Fruit fly (Drosophila melanogaster) whole organism, pupa: ENCODE data around the gene CG5160.

Experiments used
- CG10348 ChIP-seq: fragments of 200-800 bp; sonication (Bioruptor generic); IDR thresholded peaks from 2 replicates; pipeline ENCODE4 v1.3.6; 2022; ENCODE audit warnings: missing biosample characterization, missing genetic modification characterization
- CG12605 ChIP-seq: fragments of 200-800 bp; sonication (Bioruptor generic); IDR thresholded peaks from 2 replicates; pipeline ENCODE4 v1.3.6; 2022; ENCODE audit warnings: missing biosample characterization, missing genetic modification characterization
- CG13204 ChIP-seq: fragments of 200-800 bp; sonication (Bioruptor generic); optimal IDR thresholded peaks from 2 replicates; lab custom pipeline; 2018; ENCODE audit warnings: missing biosample characterization, mild to moderate bottlenecking, missing genetic modification characterization, moderate library complexity
- CG14655 ChIP-seq: fragments of 200-800 bp; sonication (Bioruptor generic); optimal IDR thresholded peaks from 3 replicates; lab custom pipeline; 2017; ENCODE audit warnings: mild to moderate bottlenecking, missing biosample characterization, missing genetic modification reagents, missing genetic modification characterization
- CG15710 ChIP-seq: fragments of 200-800 bp; sonication (Bioruptor generic); optimal IDR thresholded peaks from 2 replicates; lab custom pipeline; 2018; ENCODE audit warnings: missing biosample characterization, mild to moderate bottlenecking, missing genetic modification characterization, moderate library complexity
- CG17806 ChIP-seq: fragments of 200-800 bp; sonication (Bioruptor generic); optimal IDR thresholded peaks from 2 replicates; lab custom pipeline; 2018; ENCODE audit warnings: missing biosample characterization, mild to moderate bottlenecking, missing genetic modification characterization, moderate library complexity
- CG32121 ChIP-seq: fragments of 200-800 bp; sonication (Bioruptor generic); IDR thresholded peaks from 2 replicates; pipeline ENCODE4 v1.3.6; 2022; ENCODE audit warnings: missing biosample characterization, missing genetic modification characterization
- CG34367 ChIP-seq: fragments of 200-800 bp; sonication (Bioruptor generic); optimal IDR thresholded peaks from 2 replicates; lab custom pipeline; 2018; ENCODE audit warnings: missing biosample characterization, mild to moderate bottlenecking, missing genetic modification characterization
- CG4496 ChIP-seq: fragments of 200-800 bp; sonication (Bioruptor generic); IDR thresholded peaks from 3 replicates; pipeline ENCODE4 v1.3.6; 2022; ENCODE audit warnings: missing biosample characterization, missing genetic modification characterization
- CG8159 ChIP-seq: fragments of 200-800 bp; sonication (Bioruptor generic); optimal IDR thresholded peaks from 3 replicates; lab custom pipeline; 2018; ENCODE audit warnings: missing biosample characterization, mild to moderate bottlenecking, missing genetic modification characterization, moderate library complexity
- CG8301 ChIP-seq: fragments of 200-800 bp; sonication (Bioruptor generic); optimal IDR thresholded peaks from 2 replicates; lab custom pipeline; 2018; ENCODE audit warnings: missing biosample characterization, mild to moderate bottlenecking, missing genetic modification characterization
- CG9948 ChIP-seq: fragments of 200-800 bp; sonication (Bioruptor generic); optimal IDR thresholded peaks from 2 replicates; lab custom pipeline; 2018; ENCODE audit warnings: missing biosample characterization, mild to moderate bottlenecking, missing genetic modification characterization, moderate library complexity
- D1 ChIP-seq: fragments of 200-800 bp; sonication (Bioruptor generic); optimal IDR thresholded peaks from 2 replicates; lab custom pipeline; 2018; ENCODE audit warnings: missing biosample characterization, mild to moderate bottlenecking, missing genetic modification characterization, moderate library complexity
- EcR ChIP-seq: fragments of 200-800 bp; sonication (Bioruptor generic); optimal IDR thresholded peaks from 3 replicates; lab custom pipeline; 2019; ENCODE audit warnings: missing biosample characterization, missing genetic modification characterization, mild to moderate bottlenecking, moderate library complexity, missing genetic modification reagents
- Ets98B ChIP-seq: fragments of 200-800 bp; sonication (Bioruptor generic); IDR thresholded peaks from 2 replicates; pipeline ENCODE4 v1.3.6; 2022; ENCODE audit warnings: missing biosample characterization, missing genetic modification characterization
- Pif1A ChIP-seq: fragments of 200-800 bp; sonication (Bioruptor generic); optimal IDR thresholded peaks from 3 replicates; lab custom pipeline; 2016; ENCODE audit warnings: missing biosample characterization, missing genetic modification characterization
- Pif1B ChIP-seq: fragments of 200-800 bp; sonication (Bioruptor generic); optimal IDR thresholded peaks from 3 replicates; lab custom pipeline; 2016; ENCODE audit warnings: missing biosample characterization, missing genetic modification characterization
- Snoo ChIP-seq: fragments of 200-800 bp; sonication (Bioruptor generic); optimal IDR thresholded peaks from 3 replicates; lab custom pipeline; 2017; ENCODE audit warnings: missing biosample characterization, mild to moderate bottlenecking, missing genetic modification characterization, inconsistent platforms
- fd96Ca ChIP-seq: fragments of 200-800 bp; sonication (Bioruptor generic); IDR thresholded peaks from 3 replicates; pipeline ENCODE4 v1.3.6; 2022; ENCODE audit warnings: missing biosample characterization, missing genetic modification characterization
- gl ChIP-seq: fragments of 200-800 bp; sonication (Bioruptor generic); optimal IDR thresholded peaks from 2 replicates; lab custom pipeline; 2018; ENCODE audit warnings: missing biosample characterization, mild to moderate bottlenecking, missing genetic modification characterization
- rn ChIP-seq: fragments of 200-800 bp; sonication (Bioruptor generic); IDR thresholded peaks from 2 replicates; pipeline ENCODE4 v1.3.6; 2022; ENCODE audit warnings: missing biosample characterization, missing genetic modification characterization

CG5160 gene

dm6 chr2L:7433337-7433956 is 34.9 kb upstream of the CG5160 start, which contains the start of gene CG5958:
TSS of gene CG5958 (minus strand) at chr2L:7433516.
- no peak for TF ChIP-seq CG34367
- peak; percentile 43 for TF ChIP-seq EcR (GFP tag; lab: Kevin White, UChicago)
- TF ChIP-seq Ets98B (GFP tag; lab: Robert Waterston, UW): no peak
- no peak for TF ChIP-seq fd96Ca

- TF ChIP-seq CG4496 (GFP tag; lab: Robert Waterston, UW) (no peak), EcR (GFP tag; lab: Kevin White, UChicago) (peak; percentile 53)
These were observed 33.5 kb upstream of the CG5160 start for dm6 chr2L:7431861-7432601.

dm6 chr2L:7430313-7430712 is 31.8 kb upstream of the CG5160 start:
- TF ChIP-seq CG10348 (GFP tag; lab: Robert Waterston, UW) (no peak), gl (tag; lab: Kevin White, UChicago) (no peak), CG15710 (tag; lab: Kevin White, UChicago) (no peak), CG9948 (tag; lab: Kevin White, UChicago) (no peak)

- TF ChIP-seq CG8301 (tag; lab: Kevin White, UChicago) (no peak), CG32121 (GFP tag; lab: Robert Waterston, UW) (no peak), EcR (GFP tag; lab: Kevin White, UChicago) (no peak), CG34367 (no peak), gl (tag; lab: Kevin White, UChicago) (no peak), CG15710 (tag; lab: Kevin White, UChicago) (no peak), Snoo (no peak)
These were observed 29.2 kb upstream of the CG5160 start for dm6 chr2L:7427786-7428137.

- TF ChIP-seq CG17806 (tag; lab: Kevin White, UChicago): no peak
- TF ChIP-seq EcR (GFP tag; lab: Kevin White, UChicago): peak; percentile 17
These were observed 28.7 kb upstream of the CG5160 start for dm6 chr2L:7427067-7427785.

- TF ChIP-seq CG32121 (GFP tag; lab: Robert Waterston, UW) (no peak), EcR (GFP tag; lab: Kevin White, UChicago) (no peak), CG10348 (GFP tag; lab: Robert Waterston, UW) (no peak), Pif1B (GFP tag; lab: Kevin White, UChicago) (no peak), CG14655 (GFP tag; lab: Kevin White, UChicago) (peak; percentile 21), Pif1A (GFP tag; lab: Kevin White, UChicago) (no peak), fd96Ca (no peak), CG12605 (GFP tag; lab: Robert Waterston, UW) (peak; percentile 18; the same call in 1 of the 2 replicates), CG15710 (tag; lab: Kevin White, UChicago) (peak; percentile 2), Snoo (no peak), D1 (tag; lab: Kevin White, UChicago) (no peak), CG4496 (GFP tag; lab: Robert Waterston, UW) (no peak), CG13204 (GFP tag; lab: Kevin White, UChicago) (no peak), gl (tag; lab: Kevin White, UChicago) (no peak), CG8301 (tag; lab: Kevin White, UChicago) (peak; percentile 4), Ets98B (GFP tag; lab: Robert Waterston, UW) (0 out of 2 replicates have a peak, but pooled peaks have one; percentile 21), rn (GFP tag; lab: Robert Waterston, UW) (no peak), CG8159 (tag; lab: Kevin White, UChicago) (peak; percentile 30), CG34367 (no peak), CG17806 (tag; lab: Kevin White, UChicago) (peak; percentile 18), CG9948 (tag; lab: Kevin White, UChicago) (no peak)
These were observed 27.9 kb upstream of the CG5160 start, which contains the start of gene muc for dm6 chr2L:7426326-7427066. TSS of gene muc (plus strand) at chr2L:7426866.
